Worm (Caenorhabditis elegans): ENCODE results near the gene gcy-7.

ce11 chrV:8394357-8394850 is 7.2 kb downstream of the gcy-7 start, which contains the start of the genes pho-6 and F52E1.3:
- TF ChIP-seq him-1 (tag; optimal IDR thresholded peaks at IDR 0.05) = no peak
- no peak for TF ChIP-seq W03F9.2 (tag; optimal IDR thresholded peaks at IDR 0.05)
- TF ChIP-seq dao-5 (tag; optimal IDR thresholded peaks at IDR 0.05) = no peak
